Fruit fly (Drosophila melanogaster): ENCODE results near the gene Vha100-5.

DNA sequence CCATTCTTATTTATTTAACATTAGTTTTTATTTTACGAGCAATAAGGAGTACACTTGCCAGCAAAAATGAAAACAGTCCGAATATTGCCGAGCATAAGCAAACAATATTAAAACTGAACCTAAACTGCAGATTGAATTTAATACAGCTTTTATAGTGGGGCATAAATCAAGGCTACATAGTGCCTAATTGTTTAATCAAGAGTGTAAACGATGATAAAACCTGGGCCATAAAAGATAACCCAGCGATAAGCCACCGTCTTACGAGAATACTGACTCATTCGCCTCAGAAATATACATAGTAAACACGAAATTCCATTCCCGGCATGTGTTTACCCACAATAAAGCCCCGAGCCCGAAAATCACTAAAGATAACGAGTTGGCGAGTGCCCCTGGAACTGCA, 2.8 kb upstream of the Vha100-5 start:
- no peak for TF ChIP-seq br (GFP tag; optimal IDR thresholded peaks at IDR 0.05)
- TF ChIP-seq Hnf4 (GFP tag; optimal IDR thresholded peaks at IDR 0.05), result no peak
- TF ChIP-seq N (GFP tag; optimal IDR thresholded peaks at IDR 0.05), result no peak
- TF ChIP-seq psq (GFP tag; optimal IDR thresholded peaks at IDR 0.05), result no peak
- no peak for TF ChIP-seq h (GFP tag; optimal IDR thresholded peaks at IDR 0.05)
- no peak for TF ChIP-seq Hr78 (GFP tag; optimal IDR thresholded peaks at IDR 0.05)
- no peak for TF ChIP-seq lola (GFP tag; optimal IDR thresholded peaks at IDR 0.05)
- no peak for TF ChIP-seq usp (GFP tag; optimal IDR thresholded peaks at IDR 0.05)
- no peak for TF ChIP-seq sage (GFP tag; optimal IDR thresholded peaks at IDR 0.05)
- no peak for TF ChIP-seq fru (GFP tag; optimal IDR thresholded peaks at IDR 0.05)
- TF ChIP-seq dmrt93B (GFP tag; optimal IDR thresholded peaks at IDR 0.05), result no peak
- no peak for TF ChIP-seq dl (GFP tag; optimal IDR thresholded peaks at IDR 0.05; ENCODE audit: insufficient read depth in 1 of 2, partially characterized antibody in 2 of 2)
- no peak for TF ChIP-seq foxo (GFP tag; optimal IDR thresholded peaks at IDR 0.05)
- no peak for TF ChIP-seq Abd-B (GFP tag; optimal IDR thresholded peaks at IDR 0.05)

All from whole organism, wandering third instar larva.